Worm (Caenorhabditis elegans): Measurements from ENCODE around the gene F56C3.7.

The F56C3.7 gene

DNA sequence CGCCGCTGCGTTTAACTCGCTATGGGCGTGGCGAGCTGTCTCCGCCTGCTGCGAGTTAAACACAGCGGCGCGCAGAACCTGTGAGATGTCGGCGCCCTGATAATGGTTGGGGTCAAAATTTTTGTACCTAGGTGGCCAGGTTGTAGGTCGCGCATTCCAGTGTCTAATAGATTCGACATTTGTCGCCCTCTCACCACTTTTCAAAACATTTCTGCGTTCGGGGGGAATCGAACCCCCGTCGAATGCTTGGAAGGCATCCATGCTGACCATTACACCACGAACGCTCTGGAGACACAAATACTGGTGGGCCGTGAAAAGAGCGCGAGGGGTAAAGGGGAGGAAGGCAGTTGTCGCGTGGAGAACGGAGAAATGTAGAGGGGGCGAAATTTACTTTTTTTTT, 8.8 kb upstream of the F56C3.7 start (continued):
- peak; percentile 50 for TF ChIP-seq snpc-1.1 (tag; optimal IDR thresholded peaks at IDR 0.05; ENCODE audit: insufficient read depth)
- no peak for TF ChIP-seq aptf-3 (GFP tag; IDR thresholded peaks at IDR 0.05)
- peak; percentile 43 for TF ChIP-seq hrde-1 (tag; optimal IDR thresholded peaks at IDR 0.05; ENCODE audit: borderline replicate concordance)
- peak; percentile 64 for TF ChIP-seq lin-54 (GFP tag; optimal IDR thresholded peaks at IDR 0.05)
- TF ChIP-seq akir-1 (GFP tag; optimal IDR thresholded peaks at IDR 0.05), result peak; percentile 29
- TF ChIP-seq hlh-12 (tag; optimal IDR thresholded peaks at IDR 0.05), result no peak
- TF ChIP-seq tbp1 (GFP tag; optimal IDR thresholded peaks at IDR 0.05), result peak; percentile 91
- TF ChIP-seq Y53F4B.3 (GFP tag; IDR thresholded peaks at IDR 0.05), result no peak
- no peak for TF ChIP-seq let-526 (GFP tag; IDR thresholded peaks at IDR 0.05)
- TF ChIP-seq Y95B8A.8 (GFP tag; IDR thresholded peaks at IDR 0.05), result peak; percentile 52; the same call in 1 of the 2 replicates
- TF ChIP-seq Y53G8AR.9 (GFP tag; conservative IDR thresholded peaks at IDR 0.05), result peak; percentile 78
- TF ChIP-seq ceh-40 (GFP tag; IDR thresholded peaks at IDR 0.05), result 0 out of 2 replicates have a peak, but pooled peaks have one; percentile 51
- peak; percentile 51 for TF ChIP-seq nhr-27 (tag; optimal IDR thresholded peaks at IDR 0.05)
- TF ChIP-seq athp-1 (tag; optimal IDR thresholded peaks at IDR 0.05), result peak; percentile 29
- peak; percentile 61 for TF ChIP-seq ztf-18 (tag; optimal IDR thresholded peaks at IDR 0.05)
- peak; percentile 85 for TF ChIP-seq ets-4 (GFP tag; optimal IDR thresholded peaks at IDR 0.05)
- TF ChIP-seq C06A6.2 (GFP tag; conservative IDR thresholded peaks at IDR 0.05), result 0 out of 2 replicates have a peak, but pooled peaks have one; percentile 30
- TF ChIP-seq nhr-80 (tag; optimal IDR thresholded peaks at IDR 0.05), result peak; percentile 43
- peak; percentile 71 for TF ChIP-seq F10E7.11 (tag; optimal IDR thresholded peaks at IDR 0.05)
- peak; percentile 38 to 73 for TF ChIP-seq rec-8 (tag; optimal IDR thresholded peaks at IDR 0.05)
- peak; percentile 74 for TF ChIP-seq rpc-1 (optimal IDR thresholded peaks at IDR 0.05)
- TF ChIP-seq rpc-1 (tag; optimal IDR thresholded peaks at IDR 0.05), result peak; percentile 85
- no peak for TF ChIP-seq mel-28 (tag; optimal IDR thresholded peaks at IDR 0.05; ENCODE audit: borderline replicate concordance)
- peak; percentile 88; the same call in 1 of the 2 replicates for TF ChIP-seq Y56A3A.18 (GFP tag; IDR thresholded peaks at IDR 0.05)
- peak; percentile 46 for TF ChIP-seq K12H6.12 (tag; optimal IDR thresholded peaks at IDR 0.05)
- no peak for TF ChIP-seq pha-4 (tag; optimal IDR thresholded peaks at IDR 0.05)
- peak; percentile 61 for TF ChIP-seq D2030.7 (GFP tag; IDR thresholded peaks at IDR 0.05)
- TF ChIP-seq F23B12.7 (tag; optimal IDR thresholded peaks at IDR 0.05; ENCODE audit: insufficient read depth), result peak; percentile 23
- peak; percentile 88 for TF ChIP-seq gei-17 (GFP tag; optimal IDR thresholded peaks at IDR 0.05)
- TF ChIP-seq F37B4.10 (GFP tag; IDR thresholded peaks at IDR 0.05), result no peak
- TF ChIP-seq lin-40 (tag; optimal IDR thresholded peaks at IDR 0.05), result peak; percentile 81
- TF ChIP-seq ceh-27 (GFP tag; optimal IDR thresholded peaks at IDR 0.05), result peak; percentile 78
- TF ChIP-seq hmg-20 (GFP tag; IDR thresholded peaks at IDR 0.05), result 0 out of 2 replicates have a peak, but pooled peaks have one; percentile 65
- TF ChIP-seq pbrm-1 (GFP tag; IDR thresholded peaks at IDR 0.05), result peak; percentile 71
- TF ChIP-seq dpff-1 (tag; optimal IDR thresholded peaks at IDR 0.05), result no peak
- peak; percentile 51; the same call in 1 of the 2 replicates for TF ChIP-seq madf-6 (GFP tag; IDR thresholded peaks at IDR 0.05)
- TF ChIP-seq aptf-2 (GFP tag; conservative IDR thresholded peaks at IDR 0.05), result no peak
- 0 out of 2 replicates have a peak, but pooled peaks have one; percentile 35 for TF ChIP-seq cebp-1 (GFP tag; IDR thresholded peaks at IDR 0.05)
- peak; percentile 78 for TF ChIP-seq cebp-1 (tag; optimal IDR thresholded peaks at IDR 0.05)
- TF ChIP-seq ztf-3 (GFP tag; optimal IDR thresholded peaks at IDR 0.05), result no peak
- TF ChIP-seq lin-35 (GFP tag; optimal IDR thresholded peaks at IDR 0.05), result peak in 1 of 3 experiments; percentile 64
- peak; percentile 46; the same call in 1 of the 2 replicates for TF ChIP-seq ceh-100 (GFP tag; IDR thresholded peaks at IDR 0.05)
- peak; percentile 46 to 63 for TF ChIP-seq let-607 (tag; optimal IDR thresholded peaks at IDR 0.05)
- 0 out of 2 replicates have a peak, but pooled peaks have one; percentile 37 for TF ChIP-seq hsf-1 (GFP tag; IDR thresholded peaks at IDR 0.05)
- peak; percentile 47 for TF ChIP-seq T07F8.4 (tag; optimal IDR thresholded peaks at IDR 0.05)
- no peak for TF ChIP-seq nfya-2 (GFP tag; IDR thresholded peaks at IDR 0.05)
- no peak for TF ChIP-seq F33H1.4 (GFP tag; IDR thresholded peaks at IDR 0.05)
- peak; percentile 83 for TF ChIP-seq zfh-2 (GFP tag; conservative IDR thresholded peaks at IDR 0.05)
